Worm (Caenorhabditis elegans) whole organism, young adult: Measurements from ENCODE around the gene F35H10.5.

Experiments used
- B0336.3 ChIP-seq: fragments of 200-800 bp; sonication (Bioruptor generic); IDR thresholded peaks from 2 replicates; pipeline ENCODE4 v1.3.6; 2022; ENCODE audit warnings: missing genetic modification characterization, missing compliant biosample characterization
- F10E7.11 ChIP-seq: sonication (generic microtip); optimal IDR thresholded peaks from 2 replicates; lab custom pipeline; 2017; ENCODE audit warnings: mild to moderate bottlenecking, missing genetic modification characterization, moderate library complexity, missing compliant biosample characterization
- F22D6.2 ChIP-seq: sonication (generic microtip); optimal IDR thresholded peaks from 2 replicates; lab custom pipeline; 2016; ENCODE audit warnings: mild to moderate bottlenecking, missing genetic modification characterization, missing compliant biosample characterization
- F37B4.10 ChIP-seq: fragments of 200-800 bp; sonication (Bioruptor generic); IDR thresholded peaks from 2 replicates; pipeline ENCODE4 v1.3.6; 2022; ENCODE audit warnings: missing genetic modification characterization, missing compliant biosample characterization
- K12H6.12 ChIP-seq: fragments of 200-800 bp; sonication (Bioruptor generic); optimal IDR thresholded peaks from 2 replicates; lab custom pipeline; 2018; ENCODE audit warnings: mild to moderate bottlenecking, missing genetic modification characterization, missing compliant biosample characterization
- T07F8.4 ChIP-seq: sonication (generic microtip); optimal IDR thresholded peaks from 2 replicates; lab custom pipeline; 2016; ENCODE audit warnings: mild to moderate bottlenecking, missing genetic modification characterization, moderate library complexity, missing compliant biosample characterization
- Y53F4B.3 ChIP-seq: fragments of 200-800 bp; sonication (Bioruptor generic); IDR thresholded peaks from 2 replicates; pipeline ENCODE4 v1.3.6; 2022; ENCODE audit warnings: missing genetic modification reagents, missing genetic modification characterization, missing compliant biosample characterization
- Y53G8AR.9 ChIP-seq: fragments of 200-800 bp; sonication (Bioruptor generic); conservative IDR thresholded peaks from 2 replicates; pipeline ENCODE4 v1.3.6; 2022; ENCODE audit warnings: missing genetic modification reagents, missing genetic modification characterization, missing compliant biosample characterization
- Y56A3A.18 ChIP-seq: fragments of 200-800 bp; sonication (Bioruptor generic); IDR thresholded peaks from 2 replicates; pipeline ENCODE4 v1.3.6; 2022; ENCODE audit warnings: missing genetic modification reagents, missing genetic modification characterization, missing compliant biosample characterization
- Y79H2A.3 ChIP-seq: fragments of 200-800 bp; sonication (Bioruptor generic); conservative IDR thresholded peaks from 2 replicates; pipeline ENCODE4 v1.3.6; 2022; ENCODE audit warnings: missing genetic modification reagents, missing genetic modification characterization, missing compliant biosample characterization
- akir-1 ChIP-seq: fragments of 200-800 bp; sonication (Bioruptor generic); optimal IDR thresholded peaks from 2 replicates; lab custom pipeline; 2018; ENCODE audit warnings: mild to moderate bottlenecking, missing genetic modification characterization, moderate library complexity, missing compliant biosample characterization
- atf-7 ChIP-seq: sonication (generic microtip); optimal IDR thresholded peaks from 2 replicates; lab custom pipeline; 2017; ENCODE audit warnings: mild to moderate bottlenecking, missing genetic modification characterization, missing compliant biosample characterization
- attf-6 ChIP-seq: fragments of 200-800 bp; sonication (Bioruptor generic); IDR thresholded peaks from 2 replicates; pipeline ENCODE4 v1.3.6; 2022; ENCODE audit warnings: missing genetic modification reagents, missing genetic modification characterization, missing compliant biosample characterization
- bed-1 ChIP-seq: fragments of 200-800 bp; sonication (Bioruptor generic); IDR thresholded peaks from 2 replicates; pipeline ENCODE4 v1.3.6; 2022; ENCODE audit warnings: missing genetic modification reagents, missing genetic modification characterization, missing compliant biosample characterization
- ccch-3 ChIP-seq: fragments of 200-800 bp; sonication (Bioruptor generic); optimal IDR thresholded peaks from 2 replicates; lab custom pipeline; 2018; ENCODE audit warnings: mild to moderate bottlenecking, missing genetic modification characterization, missing compliant biosample characterization
- ceh-91 ChIP-seq: fragments of 200-800 bp; sonication (Bioruptor generic); IDR thresholded peaks from 2 replicates; pipeline ENCODE4 v1.3.6; 2022; ENCODE audit warnings: missing genetic modification reagents, missing genetic modification characterization, missing compliant biosample characterization
- chd-7 ChIP-seq: sonication (generic microtip); optimal IDR thresholded peaks from 2 replicates; lab custom pipeline; 2016; ENCODE audit warnings: mild to moderate bottlenecking, missing genetic modification characterization, moderate library complexity, missing compliant biosample characterization
- die-1 ChIP-seq: sonication (generic microtip); optimal IDR thresholded peaks from 2 replicates; lab custom pipeline; 2016; ENCODE audit warnings: missing genotype, mild to moderate bottlenecking, missing genetic modification characterization, missing compliant biosample characterization
- dox-1 ChIP-seq: fragments of 200-800 bp; sonication (Bioruptor generic); IDR thresholded peaks from 2 replicates; pipeline ENCODE4 v1.3.6; 2022; ENCODE audit warnings: missing genetic modification reagents, missing genetic modification characterization, missing compliant biosample characterization
- dpff-1 ChIP-seq: sonication (generic microtip); optimal IDR thresholded peaks from 2 replicates; lab custom pipeline; 2017; ENCODE audit warnings: mild to moderate bottlenecking, missing genetic modification characterization, missing compliant biosample characterization
- dpl-1 ChIP-seq: fragments of 150-350 bp; optimal IDR thresholded peaks from 2 replicates; lab custom pipeline; 2014; ENCODE audit warnings: missing biosample characterization, missing genetic modification reagents, missing genetic modification characterization
- egl-44 ChIP-seq: fragments of 200-800 bp; sonication (Bioruptor generic); IDR thresholded peaks from 2 replicates; pipeline ENCODE4 v1.3.6; 2022; ENCODE audit warnings: missing genetic modification reagents, missing genetic modification characterization, missing compliant biosample characterization
- egrh-3 ChIP-seq: fragments of 200-800 bp; sonication (Bioruptor generic); IDR thresholded peaks from 2 replicates; pipeline ENCODE4 v1.3.6; 2022; ENCODE audit warnings: missing genetic modification reagents, missing genetic modification characterization, missing compliant biosample characterization
- ekl-4 ChIP-seq: fragments of 200-800 bp; sonication (Bioruptor generic); IDR thresholded peaks from 2 replicates; pipeline ENCODE4 v1.3.6; 2022; ENCODE audit warnings: missing genetic modification reagents, missing genetic modification characterization, missing compliant biosample characterization
- hlh-12 ChIP-seq: sonication (generic microtip); optimal IDR thresholded peaks from 2 replicates; lab custom pipeline; 2016; ENCODE audit warnings: missing genetic modification characterization, missing compliant biosample characterization
- hlh-26 ChIP-seq: fragments of 200-800 bp; sonication (Bioruptor generic); conservative IDR thresholded peaks from 2 replicates; pipeline ENCODE4 v1.3.6; 2022; ENCODE audit warnings: missing genetic modification reagents, missing genetic modification characterization, missing compliant biosample characterization
- hmg-1.2 ChIP-seq: fragments of 200-800 bp; sonication (Bioruptor generic); IDR thresholded peaks from 2 replicates; pipeline ENCODE4 v1.3.6; 2022; ENCODE audit warnings: missing genetic modification reagents, missing genetic modification characterization, missing compliant biosample characterization
- hsf-1 ChIP-seq: fragments of 200-800 bp; sonication (Bioruptor generic); IDR thresholded peaks from 2 replicates; pipeline ENCODE4 v1.3.6; 2022; ENCODE audit warnings: missing genetic modification reagents, missing genetic modification characterization, missing compliant biosample characterization
- lin-26 ChIP-seq: fragments of 200-800 bp; sonication (Bioruptor generic); IDR thresholded peaks from 2 replicates; pipeline ENCODE4 v1.3.6; 2022; ENCODE audit warnings: missing genetic modification reagents, missing genetic modification characterization, missing compliant biosample characterization
- lin-40 ChIP-seq: sonication (generic microtip); optimal IDR thresholded peaks from 2 replicates; lab custom pipeline; 2016; ENCODE audit warnings: missing genetic modification characterization, mild to moderate bottlenecking, missing compliant biosample characterization, missing genotype, missing genetic modification reagents
- lsy-27 ChIP-seq: sonication (generic microtip); optimal IDR thresholded peaks from 2 replicates; lab custom pipeline; 2017; ENCODE audit warnings: missing genetic modification characterization, mild to moderate bottlenecking, missing compliant biosample characterization, antibody characterized with exemption, missing genotype, borderline replicate concordance; ENCODE audit not compliant: insufficient read depth
- madf-3 ChIP-seq: fragments of 200-800 bp; sonication (Bioruptor generic); IDR thresholded peaks from 2 replicates; pipeline ENCODE4 v1.3.6; 2022; ENCODE audit warnings: missing genetic modification reagents, missing genetic modification characterization, missing compliant biosample characterization
- mcd-1 ChIP-seq: fragments of 200-800 bp; sonication (Bioruptor generic); IDR thresholded peaks from 2 replicates; pipeline ENCODE4 v1.3.6; 2022; ENCODE audit warnings: missing genetic modification reagents, missing genetic modification characterization, missing compliant biosample characterization
- mes-4 ChIP-seq: sonication (generic microtip); optimal IDR thresholded peaks from 2 replicates; lab custom pipeline; 2016; ENCODE audit warnings: missing genotype, missing genetic modification characterization, missing compliant biosample characterization
- mxl-1 ChIP-seq: sonication (generic microtip); optimal IDR thresholded peaks from 2 replicates; lab custom pipeline; 2016; ENCODE audit warnings: missing genetic modification characterization, missing compliant biosample characterization
- nhr-27 ChIP-seq: fragments of 200-800 bp; sonication (Bioruptor generic); optimal IDR thresholded peaks from 2 replicates; lab custom pipeline; 2018; ENCODE audit warnings: mild to moderate bottlenecking, missing genetic modification characterization, moderate library complexity, missing compliant biosample characterization
- nhr-90 ChIP-seq: sonication (generic microtip); optimal IDR thresholded peaks from 2 replicates; lab custom pipeline; 2016; ENCODE audit warnings: missing genotype, mild to moderate bottlenecking, missing genetic modification characterization, missing compliant biosample characterization
- repo-1 ChIP-seq: sonication (generic microtip); optimal IDR thresholded peaks from 2 replicates; lab custom pipeline; 2017; ENCODE audit warnings: mild to moderate bottlenecking, missing genetic modification characterization, missing compliant biosample characterization
- rpc-1 ChIP-seq, 2 experiments: fragments of 150-350 bp in 1 of 2; sonication (generic microtip) in 1 of 2; optimal IDR thresholded peaks; 2 replicates each; lab custom pipeline; 2014 to 2018; ENCODE audit warnings: missing biosample characterization in 1 of 2, missing genetic modification characterization in 1 of 2, missing genetic modification reagents in 1 of 2, missing genotype in 1 of 2
- sdz-38 ChIP-seq: sonication (generic microtip); optimal IDR thresholded peaks from 2 replicates; lab custom pipeline; 2016; ENCODE audit warnings: missing genotype, missing genetic modification characterization, missing compliant biosample characterization
- snpc-3.4 ChIP-seq: sonication (generic microtip); optimal IDR thresholded peaks from 2 replicates; lab custom pipeline; 2017; ENCODE audit warnings: missing genetic modification characterization, mild to moderate bottlenecking, missing compliant biosample characterization, antibody characterized with exemption, moderate library complexity, missing genotype, missing genetic modification reagents
- snpc-4 ChIP-seq, 5 experiments: fragments of 150-350 bp in 1 of 5; sonication (generic microtip) in 4 of 5; optimal IDR thresholded peaks; 2 replicates each; lab custom pipeline; 2014 to 2018; ENCODE audit warnings: missing genetic modification characterization in 5 of 5, missing biosample characterization in 3 of 5, antibody characterized with exemption in 2 of 5, mild to moderate bottlenecking in 2 of 5, missing compliant biosample characterization in 2 of 5, missing genotype in 2 of 5, moderate library complexity in 2 of 5, missing genetic modification reagents in 1 of 5
- zfh-2 ChIP-seq: fragments of 200-800 bp; sonication (Bioruptor generic); conservative IDR thresholded peaks from 2 replicates; pipeline ENCODE4 v1.3.6; 2022; ENCODE audit warnings: missing genetic modification reagents, missing genetic modification characterization, missing compliant biosample characterization
- zim-3 ChIP-seq: sonication (generic microtip); optimal IDR thresholded peaks from 2 replicates; lab custom pipeline; 2017; ENCODE audit warnings: mild to moderate bottlenecking, missing genetic modification characterization, moderate library complexity, missing compliant biosample characterization
- ztf-18 ChIP-seq: sonication (generic microtip); optimal IDR thresholded peaks from 2 replicates; lab custom pipeline; 2016; ENCODE audit warnings: missing genotype, mild to moderate bottlenecking, missing genetic modification characterization, missing compliant biosample characterization
- ztf-22 ChIP-seq: fragments of 200-800 bp; sonication (Bioruptor generic); optimal IDR thresholded peaks from 2 replicates; lab custom pipeline; 2018; ENCODE audit warnings: mild to moderate bottlenecking, missing genetic modification characterization, moderate library complexity, missing compliant biosample characterization
- ztf-25 ChIP-seq: fragments of 200-800 bp; sonication (Bioruptor generic); IDR thresholded peaks from 2 replicates; pipeline ENCODE4 v1.3.6; 2022; ENCODE audit warnings: missing genetic modification reagents, missing genetic modification characterization, missing compliant biosample characterization
- ztf-28 ChIP-seq: fragments of 200-800 bp; sonication (Bioruptor generic); IDR thresholded peaks from 2 replicates; pipeline ENCODE4 v1.3.6; 2022; ENCODE audit warnings: missing genetic modification reagents, missing genetic modification characterization, missing compliant biosample characterization
- ztf-6 ChIP-seq: fragments of 200-800 bp; sonication (Bioruptor generic); IDR thresholded peaks from 2 replicates; pipeline ENCODE4 v1.3.6; 2022; ENCODE audit warnings: missing genetic modification reagents, missing genetic modification characterization, missing compliant biosample characterization

The F35H10.5 gene

DNA sequence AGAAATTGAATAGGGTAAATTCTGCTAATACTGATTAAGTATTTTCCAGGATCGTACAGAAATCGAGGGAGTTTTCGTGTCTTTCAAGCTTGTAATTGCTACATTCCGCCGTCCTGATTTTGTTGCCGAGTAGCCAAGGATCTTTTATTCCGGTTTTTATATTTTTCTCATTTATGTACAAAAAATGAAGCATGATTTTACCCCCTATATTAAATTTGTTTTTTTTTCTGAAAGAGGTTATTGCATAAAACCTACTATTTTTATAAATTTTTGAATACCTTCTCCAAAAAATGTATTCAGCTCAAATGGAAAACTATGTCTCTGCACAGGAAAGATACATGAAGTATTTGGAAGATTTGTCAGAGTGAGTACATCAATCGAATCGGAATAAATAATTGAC lies 932 bp upstream of the F35H10.5 start, which contains the start of gene F35H10.6:
F35H10.6 (plus strand) TSS at position 301 of the 400 bp plus-strand sequence.
- TF ChIP-seq K12H6.12 (tag; lab: Kevin White, UChicago) (no peak), lsy-27 (no peak), snpc-4 (GFP tag; optimal IDR thresholded peaks at IDR 0.05; lab: Kevin White, UChicago) (no peak), snpc-4 (tag; optimal IDR thresholded peaks at IDR 0.05; lab: Kevin White, UChicago) (no peak), Y56A3A.18 (no peak), ccch-3 (no peak), bed-1 (no peak), ceh-91 (GFP tag; lab: Robert Waterston, UW) (no peak), F10E7.11 (no peak), ztf-28 (GFP tag; lab: Robert Waterston, UW) (no peak), Y53F4B.3 (no peak), ztf-18 (no peak), snpc-3.4 (tag; lab: Kevin White, UChicago) (no peak), hlh-12 (tag; lab: Kevin White, UChicago) (no peak), egrh-3 (no peak)

DNA sequence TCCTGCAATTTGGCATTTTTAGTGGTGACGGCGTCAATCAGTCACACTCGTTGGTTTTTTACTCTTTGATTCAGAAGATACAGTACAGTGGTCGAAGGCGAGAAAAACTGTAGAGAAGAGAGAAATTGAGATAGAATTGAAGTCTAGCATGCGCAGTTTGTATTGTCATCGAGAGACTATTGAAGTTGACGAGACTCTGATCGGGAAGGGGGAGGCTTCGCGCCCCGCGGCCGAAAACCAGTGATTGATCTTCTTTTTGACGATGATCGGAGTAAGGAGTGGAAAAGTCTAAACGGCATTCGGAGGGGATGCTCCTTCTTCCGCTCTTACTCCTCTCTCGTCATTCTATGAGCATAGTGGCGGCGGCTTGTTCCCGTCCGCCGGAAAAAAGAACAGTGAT lies 1.4 kb downstream of the F35H10.5 start:
- TF ChIP-seq dpl-1 (no peak), attf-6 (GFP tag; lab: Robert Waterston, UW) (no peak), sdz-38 (tag; lab: Kevin White, UChicago) (no peak), dpff-1 (no peak), ekl-4 (GFP tag; lab: Robert Waterston, UW) (peak; percentile 65), mes-4 (tag; lab: Kevin White, UChicago) (no peak), dox-1 (no peak; the same call in 1 of the 2 replicates), B0336.3 (GFP tag; lab: Robert Waterston, UW) (no peak), nhr-90 (tag; lab: Kevin White, UChicago) (no peak), T07F8.4 (tag; lab: Kevin White, UChicago) (no peak), akir-1 (GFP tag; lab: Kevin White, UChicago) (no peak), F37B4.10 (GFP tag; lab: Robert Waterston, UW) (no peak), lin-40 (peak; percentile 13), mxl-1 (tag; lab: Kevin White, UChicago) (no peak), die-1 (tag; lab: Kevin White, UChicago) (no peak), hlh-26 (no peak), zim-3 (no peak), lin-26 (GFP tag; lab: Robert Waterston, UW) (0 out of 2 replicates have a peak, but pooled peaks have one; percentile 21), rpc-1 (optimal IDR thresholded peaks at IDR 0.05; lab: Kevin White, UChicago) (no peak), rpc-1 (tag; optimal IDR thresholded peaks at IDR 0.05; lab: Kevin White, UChicago) (no peak), egrh-3 (no peak), mcd-1 (GFP tag; lab: Robert Waterston, UW) (no peak), Y79H2A.3 (GFP tag; lab: Robert Waterston, UW) (no peak), chd-7 (tag; lab: Kevin White, UChicago) (no peak), ztf-6 (GFP tag; lab: Robert Waterston, UW) (no peak), repo-1 (no peak), ztf-25 (GFP tag; lab: Robert Waterston, UW) (no peak), F22D6.2 (tag; lab: Kevin White, UChicago) (no peak), atf-7 (tag; lab: Kevin White, UChicago) (no peak), Y53G8AR.9 (GFP tag; lab: Robert Waterston, UW) (no peak), madf-3 (GFP tag; lab: Robert Waterston, UW) (no peak), egl-44 (GFP tag; lab: Robert Waterston, UW) (no peak), hsf-1 (no peak), nhr-27 (tag; lab: Kevin White, UChicago) (no peak), ztf-22 (no peak), zfh-2 (GFP tag; lab: Robert Waterston, UW) (no peak), hmg-1.2 (GFP tag; lab: Robert Waterston, UW) (peak; percentile 31; the same call in 1 of the 2 replicates)
